Worm (Caenorhabditis elegans): Measurements from ENCODE around the gene C29F5.1.

C29F5.1 gene

ce11 chrII:6331222-6331830 lies 28.0 kb downstream of the C29F5.1 start, which contains the start of gene set-4 (continued):
- TF ChIP-seq hlh-26 (GFP tag; conservative IDR thresholded peaks at IDR 0.05) = no peak
- no peak for TF ChIP-seq egrh-3 (GFP tag; IDR thresholded peaks at IDR 0.05)
- TF ChIP-seq attf-5 (GFP tag; optimal IDR thresholded peaks at IDR 0.05) = peak; percentile 95
- peak; percentile 73 for TF ChIP-seq chd-7 (tag; optimal IDR thresholded peaks at IDR 0.05)
- no peak for TF ChIP-seq nhr-120 (GFP tag; IDR thresholded peaks at IDR 0.05)
- TF ChIP-seq let-526 (GFP tag; IDR thresholded peaks at IDR 0.05) = 0 out of 2 replicates have a peak, but pooled peaks have one; percentile 51
- TF ChIP-seq ztf-22 (GFP tag; optimal IDR thresholded peaks at IDR 0.05) = no peak
- TF ChIP-seq bed-2 (GFP tag; IDR thresholded peaks at IDR 0.05) = no peak
- peak; percentile 56 for TF ChIP-seq somi-1 (GFP tag; optimal IDR thresholded peaks at IDR 0.05)
- no peak for TF ChIP-seq tbx-9 (tag; optimal IDR thresholded peaks at IDR 0.05; ENCODE audit: borderline replicate concordance)
- TF ChIP-seq lin-40 (tag; optimal IDR thresholded peaks at IDR 0.05) = peak; percentile 92
- peak; percentile 68 for TF ChIP-seq madf-10 (tag; optimal IDR thresholded peaks at IDR 0.05)
- no peak; the same call in 1 of the 2 replicates for TF ChIP-seq B0019.2 (GFP tag; conservative IDR thresholded peaks at IDR 0.05)
- no peak for TF ChIP-seq ceh-58 (GFP tag; IDR thresholded peaks at IDR 0.05)
- TF ChIP-seq F33H1.4 (GFP tag; IDR thresholded peaks at IDR 0.05) = peak; percentile 78
- TF ChIP-seq F55B11.4 (tag; optimal IDR thresholded peaks at IDR 0.05; ENCODE audit: borderline replicate concordance, insufficient read depth) = no peak
- TF ChIP-seq F10E7.11 (tag; optimal IDR thresholded peaks at IDR 0.05) = no peak
- TF ChIP-seq ztf-3 (GFP tag; optimal IDR thresholded peaks at IDR 0.05) = no peak
- peak; percentile 76; the same call in 1 of the 2 replicates for TF ChIP-seq C06A6.2 (GFP tag; conservative IDR thresholded peaks at IDR 0.05)
- no peak for TF ChIP-seq D2030.7 (GFP tag; IDR thresholded peaks at IDR 0.05)
- TF ChIP-seq efl-1 (GFP tag; optimal IDR thresholded peaks at IDR 0.05) = peak; percentile 58
- TF ChIP-seq ztf-6 (GFP tag; IDR thresholded peaks at IDR 0.05) = no peak
- TF ChIP-seq hmg-20 (GFP tag; IDR thresholded peaks at IDR 0.05) = peak; percentile 79
- no peak for TF ChIP-seq Y79H2A.3 (GFP tag; conservative IDR thresholded peaks at IDR 0.05)
- TF ChIP-seq ztf-18 (tag; optimal IDR thresholded peaks at IDR 0.05) = peak; percentile 97
- TF ChIP-seq lin-35 (GFP tag; optimal IDR thresholded peaks at IDR 0.05) = peak in 2 of 3 experiments; percentile 28 to 90
- peak; percentile 62 for TF ChIP-seq tbp1 (GFP tag; optimal IDR thresholded peaks at IDR 0.05)
- no peak for TF ChIP-seq mxl-1 (tag; optimal IDR thresholded peaks at IDR 0.05)
- no peak for TF ChIP-seq T26A5.8 (tag; optimal IDR thresholded peaks at IDR 0.05)
- no peak for TF ChIP-seq F57C9.4 (tag; optimal IDR thresholded peaks at IDR 0.05)
- TF ChIP-seq aptf-3 (GFP tag; IDR thresholded peaks at IDR 0.05) = 0 out of 2 replicates have a peak, but pooled peaks have one; percentile 26
- no peak for TF ChIP-seq F52B5.7 (tag; optimal IDR thresholded peaks at IDR 0.05)

DNA sequence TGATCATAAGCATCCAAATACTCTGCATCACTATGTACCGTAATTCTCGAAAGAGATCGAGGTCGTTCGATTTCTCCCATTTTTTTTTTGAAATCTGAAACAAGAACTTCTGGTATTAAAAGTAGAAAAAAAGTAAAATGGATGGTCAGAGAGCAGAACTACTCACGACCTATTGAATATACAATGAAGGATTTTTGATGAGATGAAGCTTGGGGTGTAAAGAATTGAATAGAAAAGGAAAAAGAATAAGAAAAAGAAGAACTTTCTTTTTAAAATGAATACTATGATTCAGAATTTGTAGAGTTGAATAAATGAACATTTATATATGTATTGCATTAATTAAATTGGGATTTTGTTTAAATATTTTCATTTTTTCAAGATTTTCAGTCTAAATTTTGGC lies 30.6 kb downstream of the C29F5.1 start, which contains the start of gene ttc-39B:
TSS of gene ttc-39B (minus strand) at position 101 of the 400 bp plus-strand sequence.
- no peak for TF ChIP-seq aptf-2 (GFP tag; conservative IDR thresholded peaks at IDR 0.05)

DNA sequence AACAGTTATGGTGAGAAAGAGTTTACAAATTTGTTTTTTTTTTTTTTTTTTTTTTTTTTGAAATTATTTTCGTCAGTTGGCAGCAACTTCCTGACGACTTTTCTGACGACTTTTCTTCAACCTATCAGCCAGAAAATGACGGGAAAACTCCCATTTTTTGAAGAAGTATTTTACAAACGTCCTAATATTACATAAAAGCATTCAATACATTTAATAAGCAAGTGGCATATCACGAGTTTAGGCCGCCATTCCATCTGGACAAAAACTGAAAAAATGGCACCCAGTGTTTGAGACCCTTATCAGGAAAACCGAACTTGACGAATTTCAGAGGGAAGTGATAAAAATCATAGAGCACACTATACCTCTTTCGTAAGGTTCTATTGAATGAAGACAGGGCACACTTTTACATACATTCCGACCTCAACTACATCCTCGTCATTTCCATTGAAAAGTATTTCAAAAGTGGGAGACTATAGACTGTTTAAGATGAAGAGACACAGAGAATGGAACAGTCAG lies 31.5 kb downstream of the C29F5.1 start:
- no peak for TF ChIP-seq bed-2 (GFP tag; IDR thresholded peaks at IDR 0.05)
- TF ChIP-seq akir-1 (GFP tag; optimal IDR thresholded peaks at IDR 0.05) = no peak
- TF ChIP-seq rpc-1 (optimal IDR thresholded peaks at IDR 0.05) = no peak
- no peak for TF ChIP-seq rpc-1 (tag; optimal IDR thresholded peaks at IDR 0.05)
- TF ChIP-seq nhr-80 (tag; optimal IDR thresholded peaks at IDR 0.05) = peak; percentile 62
- TF ChIP-seq Y53G8AR.9 (GFP tag; conservative IDR thresholded peaks at IDR 0.05) = no peak
- no peak for TF ChIP-seq madf-8 (GFP tag; conservative IDR thresholded peaks at IDR 0.05)
- TF ChIP-seq ztf-6 (GFP tag; IDR thresholded peaks at IDR 0.05) = no peak
- no peak for TF ChIP-seq cebp-1 (GFP tag; IDR thresholded peaks at IDR 0.05)
- TF ChIP-seq cebp-1 (tag; optimal IDR thresholded peaks at IDR 0.05) = peak; percentile 25
- TF ChIP-seq nhr-120 (GFP tag; IDR thresholded peaks at IDR 0.05) = no peak

Measured in whole organism, young adult.